Worm (Caenorhabditis elegans) whole organism, mixed stage, embryonic: ENCODE measurements around the gene tag-325.

Source experiments
- M03D4.4 ChIP-seq: sonication (generic microtip); optimal IDR thresholded peaks from 2 replicates; lab custom pipeline; 2017; ENCODE audit warnings: mild to moderate bottlenecking, missing genetic modification characterization, missing compliant biosample characterization
- blmp-1 ChIP-seq: fragments of 150-350 bp; optimal IDR thresholded peaks from 2 replicates; lab custom pipeline; 2014; ENCODE audit warnings: missing biosample characterization, missing genetic modification characterization
- elt-1 ChIP-seq: sonication (generic microtip); optimal IDR thresholded peaks from 2 replicates; lab custom pipeline; 2017; ENCODE audit warnings: missing genetic modification characterization, mild to moderate bottlenecking, missing compliant biosample characterization, antibody characterized with exemption, moderate library complexity, borderline replicate concordance; ENCODE audit not compliant: insufficient read depth
- elt-3 ChIP-seq: fragments of 150-350 bp; optimal IDR thresholded peaks from 2 replicates; lab custom pipeline; 2014; ENCODE audit warnings: missing biosample characterization, missing genetic modification characterization
- hlh-1 ChIP-seq: fragments of 150-350 bp; optimal IDR thresholded peaks from 2 replicates; lab custom pipeline; 2014; ENCODE audit warnings: missing biosample characterization, missing genetic modification reagents, missing genetic modification characterization
- lsy-2 ChIP-seq: fragments of 150-350 bp; optimal IDR thresholded peaks from 2 replicates; lab custom pipeline; 2014; ENCODE audit warnings: missing biosample characterization, missing genetic modification characterization
- mep-1 ChIP-seq: fragments of 150-350 bp; optimal IDR thresholded peaks from 2 replicates; lab custom pipeline; 2017; ENCODE audit warnings: missing biosample characterization, missing genetic modification reagents, missing genetic modification characterization, inconsistent platforms
- mls-2 ChIP-seq: sonication (generic microtip); optimal IDR thresholded peaks from 2 replicates; lab custom pipeline; 2016; ENCODE audit warnings: mild to moderate bottlenecking, missing genetic modification characterization, moderate library complexity, missing compliant biosample characterization
- nhr-76 ChIP-seq: sonication (generic microtip); optimal IDR thresholded peaks from 2 replicates; lab custom pipeline; 2017; ENCODE audit warnings: missing biosample characterization, missing genetic modification characterization
- pha-4 ChIP-seq: fragments of 150-350 bp; optimal IDR thresholded peaks from 2 replicates; lab custom pipeline; 2018; ENCODE audit warnings: missing biosample characterization, missing genetic modification reagents, missing genetic modification characterization
- sptf-1 ChIP-seq: sonication (generic microtip); optimal IDR thresholded peaks from 2 replicates; lab custom pipeline; 2017; ENCODE audit warnings: mild to moderate bottlenecking, missing genetic modification characterization, moderate library complexity, missing compliant biosample characterization
- unc-39 ChIP-seq: fragments of 150-350 bp; optimal IDR thresholded peaks from 2 replicates; lab custom pipeline; 2014; ENCODE audit warnings: missing biosample characterization, missing genetic modification characterization
- unc-62 ChIP-seq: fragments of 150-350 bp; optimal IDR thresholded peaks from 2 replicates; lab custom pipeline; 2014; ENCODE audit warnings: missing biosample characterization, missing genetic modification reagents, missing genetic modification characterization

ce11 chrIII:4817240-4817639 is 20.6 kb downstream of the tag-325 start, which contains the start of gene F26A1.4:
- no peak for TF ChIP-seq hlh-1 (tag; lab: Kevin White, UChicago)
- no peak for TF ChIP-seq elt-1
- TF ChIP-seq mep-1 (tag; lab: Kevin White, UChicago): no peak
- no peak for TF ChIP-seq mls-2
- no peak for TF ChIP-seq blmp-1 (tag; lab: Kevin White, UChicago)
- TF ChIP-seq nhr-76: no peak
- no peak for TF ChIP-seq lsy-2 (tag; lab: Kevin White, UChicago)
- no peak for TF ChIP-seq elt-3 (tag; lab: Kevin White, UChicago)
- no peak for TF ChIP-seq unc-39 (tag; lab: Kevin White, UChicago)
- no peak for TF ChIP-seq sptf-1 (tag; lab: Kevin White, UChicago)
- TF ChIP-seq unc-62 (GFP tag; lab: Kevin White, UChicago): no peak
- no peak for TF ChIP-seq pha-4
- no peak for TF ChIP-seq M03D4.4
